Worm (Caenorhabditis elegans) whole organism, L4 larva: ENCODE results near the gene ilys-1.

Experiments
- F10B5.3 ChIP-seq: sonication (generic microtip); optimal IDR thresholded peaks from 2 replicates; lab custom pipeline; 2016; ENCODE audit warnings: mild to moderate bottlenecking, missing genetic modification characterization, missing compliant biosample characterization
- F37D6.2 ChIP-seq: sonication (generic microtip); optimal IDR thresholded peaks from 2 replicates; lab custom pipeline; 2016; ENCODE audit warnings: mild to moderate bottlenecking, missing genetic modification characterization, missing compliant biosample characterization
- T20F7.1 ChIP-seq: fragments of 200-800 bp; sonication (Bioruptor generic); optimal IDR thresholded peaks from 2 replicates; lab custom pipeline; 2018; ENCODE audit warnings: mild to moderate bottlenecking, missing genetic modification characterization, missing compliant biosample characterization
- T26A8.4 ChIP-seq: fragments of 200-800 bp; sonication (Bioruptor generic); IDR thresholded peaks from 2 replicates; pipeline ENCODE4 v1.3.6; 2022; ENCODE audit warnings: missing genetic modification characterization, missing compliant biosample characterization
- ZK337.2 ChIP-seq: fragments of 200-800 bp; sonication (Bioruptor generic); IDR thresholded peaks from 2 replicates; pipeline ENCODE4 v1.3.6; 2022; ENCODE audit warnings: missing genetic modification reagents, missing genetic modification characterization, missing compliant biosample characterization
- aha-1 ChIP-seq: fragments of 150-350 bp; peaks from one replicate; lab custom pipeline; 2014; ENCODE audit warnings: missing biosample characterization, missing genetic modification characterization
- arid-1 ChIP-seq: fragments of 200-800 bp; sonication (Bioruptor generic); conservative IDR thresholded peaks from 2 replicates; pipeline ENCODE4 v1.3.6; 2022; ENCODE audit warnings: missing genetic modification reagents, missing genetic modification characterization, missing compliant biosample characterization
- attf-4 ChIP-seq: sonication (generic microtip); optimal IDR thresholded peaks from 3 replicates; lab custom pipeline; 2017; ENCODE audit warnings: missing biosample characterization, missing genetic modification characterization
- ceh-28 ChIP-seq: fragments of 150-350 bp; optimal IDR thresholded peaks from 2 replicates; lab custom pipeline; 2014; ENCODE audit warnings: missing biosample characterization, missing genetic modification reagents, missing genetic modification characterization
- ceh-44 ChIP-seq: fragments of 200-800 bp; sonication (Bioruptor generic); IDR thresholded peaks from 2 replicates; pipeline ENCODE4 v1.3.6; 2022; ENCODE audit warnings: missing genetic modification reagents, missing genetic modification characterization, missing compliant biosample characterization
- ceh-62 ChIP-seq: sonication (generic microtip); optimal IDR thresholded peaks from 2 replicates; lab custom pipeline; 2017; ENCODE audit warnings: missing biosample characterization, missing genetic modification characterization
- ceh-82 ChIP-seq: sonication (generic microtip); optimal IDR thresholded peaks from 2 replicates; lab custom pipeline; 2017; ENCODE audit warnings: missing biosample characterization, missing genetic modification characterization
- daf-19 ChIP-seq: fragments of 200-800 bp; sonication (Bioruptor generic); conservative IDR thresholded peaks from 2 replicates; pipeline ENCODE4 v1.3.6; 2022; ENCODE audit warnings: missing genetic modification characterization, missing compliant biosample characterization
- daf-8 ChIP-seq: fragments of 200-800 bp; sonication (Bioruptor generic); IDR thresholded peaks from 2 replicates; pipeline ENCODE4 v1.3.6; 2022; ENCODE audit warnings: missing genetic modification characterization, missing compliant biosample characterization
- dmd-8 ChIP-seq: fragments of 200-800 bp; sonication (Bioruptor generic); IDR thresholded peaks from 2 replicates; pipeline ENCODE4 v1.3.6; 2022; ENCODE audit warnings: missing genetic modification characterization, missing compliant biosample characterization
- hif-1 ChIP-seq, 2 experiments: sonication (generic microtip); optimal IDR thresholded peaks; 2 replicates each; lab custom pipeline; 2016 to 2017; ENCODE audit warnings: missing compliant biosample characterization in 2 of 2, missing genetic modification characterization in 2 of 2, missing genetic modification reagents in 2 of 2, missing genotype in 2 of 2, mild to moderate bottlenecking in 1 of 2
- hlh-30 ChIP-seq: sonication (generic microtip); optimal IDR thresholded peaks from 2 replicates; lab custom pipeline; 2017; ENCODE audit warnings: antibody characterized with exemption, mild to moderate bottlenecking, missing genetic modification characterization, missing compliant biosample characterization; ENCODE audit not compliant: insufficient read depth
- hmg-1.1 ChIP-seq: fragments of 200-800 bp; sonication (Bioruptor generic); IDR thresholded peaks from 2 replicates; pipeline ENCODE4 v1.3.6; 2022; ENCODE audit warnings: missing genetic modification reagents, missing genetic modification characterization, missing compliant biosample characterization
- jun-1 ChIP-seq: fragments of 150-350 bp; optimal IDR thresholded peaks from 2 replicates; lab custom pipeline; 2014; ENCODE audit warnings: missing biosample characterization, missing genetic modification reagents, missing genetic modification characterization
- lin-1 ChIP-seq: fragments of 200-800 bp; sonication (Bioruptor generic); IDR thresholded peaks from 2 replicates; pipeline ENCODE4 v1.3.6; 2022; ENCODE audit warnings: missing genetic modification reagents, missing genetic modification characterization, missing compliant biosample characterization
- lin-15B ChIP-seq: fragments of 150-350 bp; sonication (generic microtip); optimal IDR thresholded peaks from 3 replicates; lab custom pipeline; 2014; ENCODE audit warnings: missing biosample characterization, missing genetic modification characterization
- lir-3 ChIP-seq: sonication (generic microtip); optimal IDR thresholded peaks from 2 replicates; lab custom pipeline; 2016; ENCODE audit warnings: mild to moderate bottlenecking, missing genetic modification characterization, missing compliant biosample characterization
- madf-5 ChIP-seq, 2 experiments: fragments of 200-800 bp; sonication (Bioruptor generic); IDR thresholded peaks; 2 replicates each; pipeline ENCODE4 v1.3.6; 2022; ENCODE audit warnings: missing compliant biosample characterization in 2 of 2, missing genetic modification characterization in 2 of 2
- mdl-1 ChIP-seq, 2 experiments: fragments of 150-350 bp in 1 of 2; sonication (generic microtip) in 1 of 2; optimal IDR thresholded peaks; 2 replicates each; lab custom pipeline; 2014 to 2017; ENCODE audit warnings: missing biosample characterization in 2 of 2, missing genetic modification characterization in 2 of 2
- mep-1 ChIP-seq: fragments of 150-350 bp; sonication (generic microtip); optimal IDR thresholded peaks from 3 replicates; lab custom pipeline; 2014; ENCODE audit warnings: missing biosample characterization, missing genetic modification characterization
- mes-2 ChIP-seq: sonication (generic microtip); optimal IDR thresholded peaks from 2 replicates; lab custom pipeline; 2016; ENCODE audit warnings: missing genotype, mild to moderate bottlenecking, missing genetic modification characterization, missing compliant biosample characterization; ENCODE audit not compliant: poor library complexity, severe bottlenecking
- nhr-10 ChIP-seq: fragments of 150-350 bp; optimal IDR thresholded peaks from 2 replicates; lab custom pipeline; 2014; ENCODE audit warnings: missing biosample characterization, missing genetic modification characterization
- nhr-102 ChIP-seq: sonication (generic microtip); optimal IDR thresholded peaks from 2 replicates; lab custom pipeline; 2016; ENCODE audit warnings: mild to moderate bottlenecking, missing genetic modification characterization, moderate library complexity, missing compliant biosample characterization
- nhr-111 ChIP-seq: fragments of 200-800 bp; sonication (Bioruptor generic); optimal IDR thresholded peaks from 2 replicates; lab custom pipeline; 2018; ENCODE audit warnings: mild to moderate bottlenecking, missing genetic modification characterization, missing compliant biosample characterization
- nhr-25 ChIP-seq: sonication (generic microtip); optimal IDR thresholded peaks from 2 replicates; lab custom pipeline; 2017; ENCODE audit warnings: missing genetic modification characterization, mild to moderate bottlenecking, missing compliant biosample characterization, antibody characterized with exemption, moderate library complexity, borderline replicate concordance; ENCODE audit not compliant: insufficient read depth
- nhr-42 ChIP-seq: fragments of 200-800 bp; sonication (Bioruptor generic); IDR thresholded peaks from 2 replicates; pipeline ENCODE4 v1.3.6; 2022; ENCODE audit warnings: missing genetic modification characterization, missing compliant biosample characterization
- nhr-77 ChIP-seq: fragments of 150-350 bp; optimal IDR thresholded peaks from 2 replicates; lab custom pipeline; 2014; ENCODE audit warnings: missing biosample characterization, missing genetic modification characterization
- pha-4 ChIP-seq, 2 experiments: fragments of 150-350 bp in 1 of 2; fragments of 200-800 bp in 1 of 2; sonication (Bioruptor generic) in 1 of 2; IDR thresholded peaks in 1 of 2; optimal IDR thresholded peaks in 1 of 2; 2 replicates each; pipeline versions ENCODE4 v1.3.6 to Lab custom; 2014 to 2022; ENCODE audit warnings: missing genetic modification characterization in 2 of 2, missing genetic modification reagents in 2 of 2, missing biosample characterization in 1 of 2, missing compliant biosample characterization in 1 of 2
- rbr-2 ChIP-seq: sonication (generic microtip); optimal IDR thresholded peaks from 2 replicates; lab custom pipeline; 2016; ENCODE audit warnings: missing genotype, missing genetic modification characterization, missing compliant biosample characterization
- sdz-12 ChIP-seq: fragments of 200-800 bp; sonication (Bioruptor generic); optimal IDR thresholded peaks from 2 replicates; lab custom pipeline; 2018; ENCODE audit warnings: mild to moderate bottlenecking, missing genetic modification characterization, missing compliant biosample characterization
- skn-1 ChIP-seq: fragments of 150-350 bp; optimal IDR thresholded peaks from 2 replicates; lab custom pipeline; 2014; ENCODE audit warnings: missing biosample characterization, missing genetic modification characterization
- tag-97 ChIP-seq: fragments of 200-800 bp; sonication (Bioruptor generic); IDR thresholded peaks from 2 replicates; pipeline ENCODE4 v1.3.6; 2022; ENCODE audit warnings: missing genetic modification characterization, missing compliant biosample characterization
- tra-1 ChIP-seq: fragments of 200-800 bp; sonication (Bioruptor generic); IDR thresholded peaks from 2 replicates; pipeline ENCODE4 v1.3.6; 2022; ENCODE audit warnings: missing genetic modification reagents, missing genetic modification characterization, missing compliant biosample characterization
- unc-62 ChIP-seq, 3 experiments: fragments of 150-350 bp in 1 of 3; sonication (generic microtip); optimal IDR thresholded peaks in 2 of 3; peaks in 1 of 3; 1 replicate in 1 of 3; 2 replicates in 2 of 3; lab custom pipeline; 2014 to 2017; ENCODE audit warnings: missing biosample characterization in 3 of 3, missing genetic modification characterization in 3 of 3, missing genetic modification reagents in 3 of 3, missing genotype in 1 of 3
- zfp-2 ChIP-seq: sonication (generic microtip); optimal IDR thresholded peaks from 2 replicates; lab custom pipeline; 2016; ENCODE audit warnings: mild to moderate bottlenecking, missing genetic modification characterization, missing compliant biosample characterization
- zfp-3 ChIP-seq: fragments of 200-800 bp; sonication (Bioruptor generic); conservative IDR thresholded peaks from 2 replicates; pipeline ENCODE4 v1.3.6; 2022; ENCODE audit warnings: missing genetic modification reagents, missing genetic modification characterization, missing compliant biosample characterization
- ztf-11 ChIP-seq: fragments of 150-350 bp; optimal IDR thresholded peaks from 2 replicates; lab custom pipeline; 2014; ENCODE audit warnings: missing biosample characterization, missing genetic modification characterization
- ztf-7 ChIP-seq: fragments of 150-350 bp; optimal IDR thresholded peaks from 2 replicates; lab custom pipeline; 2014; ENCODE audit warnings: missing biosample characterization, missing genetic modification characterization

The ilys-1 gene

DNA sequence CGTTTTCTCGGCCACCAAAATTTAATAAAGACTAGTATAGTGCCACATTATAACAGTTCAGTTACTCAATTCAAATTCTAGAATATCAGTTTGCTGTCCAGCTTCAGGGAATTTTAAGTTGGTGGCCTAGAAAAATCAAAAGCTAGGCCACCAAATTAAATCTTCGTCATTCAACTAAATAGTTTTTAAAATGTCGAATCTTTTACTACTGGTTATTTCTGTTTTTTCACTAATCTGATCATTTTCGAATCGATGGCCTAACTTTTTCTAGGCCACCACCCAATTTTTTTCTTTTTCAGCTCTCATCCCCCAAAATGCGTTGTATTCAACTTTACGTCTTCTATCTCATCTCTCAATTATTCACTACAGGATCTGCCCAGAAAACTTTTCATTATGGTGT, 6.2 kb downstream of the ilys-1 start, which contains the start of gene grd-16:
grd-16 (plus strand) TSS at position 301 of the 400 bp plus-strand sequence.
- TF ChIP-seq skn-1 (tag; lab: Kevin White, UChicago) (no peak), aha-1 (tag; lab: Kevin White, UChicago) (peak; percentile 63), lin-1 (GFP tag; lab: Robert Waterston, UW) (no peak), unc-62 (GFP tag; optimal IDR thresholded peaks at IDR 0.05 in 1 of 2; lab: Kevin White, UChicago) (peak in 1 of 2 experiments; percentile 13), unc-62 (tag; optimal IDR thresholded peaks at IDR 0.05; lab: Kevin White, UChicago) (no peak)
- TF ChIP-seq, all 104 proteins: peak for 2

DNA sequence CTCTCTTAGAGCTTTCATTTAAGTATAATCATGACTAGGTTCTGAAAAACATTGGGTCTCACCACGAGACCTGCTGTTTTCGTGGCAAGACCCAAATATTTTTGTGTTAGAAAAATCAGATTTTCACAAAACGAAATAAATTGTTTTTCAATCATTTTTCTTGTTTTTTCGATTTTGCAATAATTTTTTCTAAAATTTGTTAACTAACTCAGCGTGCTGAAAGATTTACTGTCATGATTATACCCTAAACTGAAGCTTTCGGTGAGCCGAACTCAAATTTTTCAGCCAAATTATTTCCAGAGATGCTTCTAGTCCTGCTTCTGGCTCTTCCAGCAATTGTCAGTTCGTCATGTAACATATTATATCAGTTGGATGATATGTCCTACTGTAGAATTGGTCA, 11.7 kb downstream of the ilys-1 start, which contains the start of gene Y69A2AL.2:
Y69A2AL.2 (plus strand) TSS at position 301 of the 400 bp plus-strand sequence.
- TF ChIP-seq arid-1 (GFP tag; lab: Robert Waterston, UW) (no peak), hlh-30 (tag; lab: Kevin White, UChicago) (no peak), F37D6.2 (no peak), ztf-11 (tag; lab: Kevin White, UChicago) (no peak), ZK337.2 (GFP tag; lab: Robert Waterston, UW) (no peak), lir-3 (tag; lab: Kevin White, UChicago) (no peak), T20F7.1 (GFP tag; lab: Kevin White, UChicago) (no peak), T26A8.4 (GFP tag; lab: Robert Waterston, UW) (no peak), nhr-25 (tag; lab: Kevin White, UChicago) (no peak), ceh-28 (tag; lab: Kevin White, UChicago) (no peak), nhr-10 (tag; lab: Kevin White, UChicago) (no peak), daf-8 (GFP tag; lab: Robert Waterston, UW) (no peak), hif-1 (tag; optimal IDR thresholded peaks at IDR 0.05; lab: Kevin White, UChicago) (no peak), mep-1 (tag; lab: Kevin White, UChicago) (no peak), ztf-7 (tag; lab: Kevin White, UChicago) (no peak), mdl-1 (tag; optimal IDR thresholded peaks at IDR 0.05; lab: Kevin White, UChicago) (no peak), ceh-82 (tag; lab: Kevin White, UChicago) (no peak)
- TF ChIP-seq, all 104 proteins: peak for 0

DNA sequence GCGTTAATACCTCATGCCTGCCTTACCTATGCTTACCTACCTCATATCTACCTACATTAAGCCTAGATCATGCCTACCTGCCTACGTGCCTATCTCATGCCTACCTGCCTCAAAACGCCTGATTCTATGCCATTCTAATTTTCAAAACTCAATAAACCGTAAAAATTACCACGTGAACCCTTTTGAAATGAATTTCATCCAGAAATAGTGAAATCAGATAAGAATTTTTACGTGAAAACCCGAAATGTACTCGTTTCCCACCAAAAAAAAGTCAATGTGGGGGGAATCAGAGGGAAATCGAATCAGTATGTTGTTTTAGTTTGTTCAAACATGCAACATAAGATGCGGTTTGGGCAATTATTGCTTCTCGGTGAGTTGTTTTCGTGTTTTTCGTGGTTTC, 18.3 kb downstream of the ilys-1 start, which contains the start of gene Y69A2AR.19:
Y69A2AR.19 (plus strand) TSS at position 301 of the 400 bp plus-strand sequence.
- TF ChIP-seq dmd-8 (no peak), unc-62 (GFP tag; optimal IDR thresholded peaks at IDR 0.05 in 1 of 2; lab: Kevin White, UChicago) (peak in 1 of 2 experiments; percentile 14), unc-62 (tag; optimal IDR thresholded peaks at IDR 0.05; lab: Kevin White, UChicago) (no peak), nhr-111 (GFP tag; lab: Kevin White, UChicago) (no peak), sdz-12 (GFP tag; lab: Kevin White, UChicago) (no peak), lin-15B (tag; lab: Kevin White, UChicago) (no peak), nhr-42 (GFP tag; lab: Robert Waterston, UW) (no peak), zfp-3 (GFP tag; lab: Robert Waterston, UW) (no peak), zfp-2 (no peak)

DNA sequence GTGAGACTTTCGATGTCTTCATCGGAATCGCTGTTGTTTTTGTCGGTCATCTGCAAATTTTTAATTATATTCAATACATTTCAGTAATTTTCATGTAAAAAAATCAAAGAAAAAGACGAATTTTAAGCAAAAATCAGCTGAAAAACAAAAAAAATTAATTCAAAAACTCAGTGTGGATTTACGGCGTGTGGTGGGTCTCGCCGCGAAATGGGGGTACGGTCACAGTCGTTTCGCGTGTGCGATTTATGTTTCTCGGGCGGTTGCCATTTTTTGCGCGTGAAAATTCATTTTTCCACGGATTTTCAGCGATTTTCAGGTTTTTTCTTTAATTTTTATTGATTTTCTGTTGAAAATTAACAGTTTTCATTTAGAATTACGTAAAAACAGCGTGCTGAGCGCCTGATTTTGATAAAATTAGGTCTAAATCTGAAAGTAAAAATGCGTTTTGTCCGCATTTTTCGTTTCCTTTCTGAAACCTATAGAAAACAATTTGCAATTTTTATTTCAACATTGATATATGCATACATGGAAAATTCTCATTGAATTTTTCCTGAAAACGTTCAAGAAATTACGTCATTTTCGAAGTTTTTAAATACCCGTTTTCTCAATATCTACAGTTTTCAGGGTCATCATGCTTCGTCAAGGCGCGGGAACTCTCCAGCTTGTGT, 25.0 kb downstream of the ilys-1 start, which contains the start of the genes ccdc-12 and Y69A2AR.18:
ccdc-12 (minus strand) TSS at position 57 of the 668 bp plus-strand sequence.
Y69A2AR.18 (plus strand) TSS at position 618 of the 668 bp plus-strand sequence.
- TF ChIP-seq rbr-2 (tag; lab: Kevin White, UChicago) (peak; percentile 39), daf-19 (GFP tag; lab: Robert Waterston, UW) (no peak), pha-4 (GFP tag; IDR thresholded peaks at IDR 0.05; lab: Robert Waterston, UW) (no peak), pha-4 (tag; optimal IDR thresholded peaks at IDR 0.05; lab: Kevin White, UChicago) (no peak), hmg-1.1 (GFP tag; lab: Robert Waterston, UW) (peak; percentile 61), attf-4 (tag; lab: Kevin White, UChicago) (no peak), tag-97 (GFP tag; lab: Robert Waterston, UW) (no peak), mes-2 (tag; lab: Kevin White, UChicago) (peak; percentile 75), nhr-102 (tag; lab: Kevin White, UChicago) (no peak), madf-5 (GFP tag; IDR thresholded peaks at IDR 0.05; lab: Robert Waterston, UW) (no peak), ceh-62 (no peak), jun-1 (no peak), ceh-44 (GFP tag; lab: Robert Waterston, UW) (no peak), daf-8 (GFP tag; lab: Robert Waterston, UW) (no peak), tra-1 (GFP tag; lab: Robert Waterston, UW) (no peak), nhr-77 (tag; lab: Kevin White, UChicago) (peak; percentile 31), dmd-8 (no peak), zfp-2 (no peak), F10B5.3 (no peak), mdl-1 (tag; optimal IDR thresholded peaks at IDR 0.05; lab: Kevin White, UChicago) (no peak)
